Worm (Caenorhabditis elegans) whole organism, young adult: ENCODE results near the gene C33D9.3.
A peak's percentile ranks its signal among the peaks of the same experiment; 100 is the strongest.

ENCODE experiments used
- B0261.1 ChIP-seq: sonication (generic microtip); optimal IDR thresholded peaks from 2 replicates; lab custom pipeline; 2016; ENCODE audit warnings: mild to moderate bottlenecking, missing genetic modification characterization, moderate library complexity, missing compliant biosample characterization
- B0336.3 ChIP-seq: fragments of 200-800 bp; sonication (Bioruptor generic); IDR thresholded peaks from 2 replicates; pipeline ENCODE4 v1.3.6; 2022; ENCODE audit warnings: missing genetic modification characterization, missing compliant biosample characterization
- C06A6.2 ChIP-seq: fragments of 200-800 bp; sonication (Bioruptor generic); conservative IDR thresholded peaks from 2 replicates; pipeline ENCODE4 v1.3.6; 2022; ENCODE audit warnings: missing genetic modification characterization, missing compliant biosample characterization
- C17E4.6 ChIP-seq: fragments of 200-800 bp; sonication (Bioruptor generic); IDR thresholded peaks from 2 replicates; pipeline ENCODE4 v1.3.6; 2022; ENCODE audit warnings: missing genetic modification reagents, missing genetic modification characterization, missing compliant biosample characterization
- F23B12.7 ChIP-seq: sonication (generic microtip); optimal IDR thresholded peaks from 2 replicates; lab custom pipeline; 2017; ENCODE audit warnings: missing genetic modification characterization, mild to moderate bottlenecking, missing compliant biosample characterization, antibody characterized with exemption, moderate library complexity; ENCODE audit not compliant: insufficient read depth
- F37B4.10 ChIP-seq: fragments of 200-800 bp; sonication (Bioruptor generic); IDR thresholded peaks from 2 replicates; pipeline ENCODE4 v1.3.6; 2022; ENCODE audit warnings: missing genetic modification characterization, missing compliant biosample characterization
- F52B5.7 ChIP-seq: sonication (generic microtip); optimal IDR thresholded peaks from 2 replicates; lab custom pipeline; 2016; ENCODE audit warnings: mild to moderate bottlenecking, missing genetic modification characterization, missing compliant biosample characterization
- F57A8.1 ChIP-seq: fragments of 200-800 bp; sonication (Bioruptor generic); optimal IDR thresholded peaks from 2 replicates; lab custom pipeline; 2018; ENCODE audit warnings: mild to moderate bottlenecking, missing genetic modification characterization, moderate library complexity, missing compliant biosample characterization
- F57C9.4 ChIP-seq: sonication (generic microtip); optimal IDR thresholded peaks from 2 replicates; lab custom pipeline; 2017; ENCODE audit warnings: mild to moderate bottlenecking, missing genetic modification characterization, missing compliant biosample characterization
- K11D2.4 ChIP-seq: fragments of 200-800 bp; sonication (Bioruptor generic); IDR thresholded peaks from 2 replicates; pipeline ENCODE4 v1.3.6; 2022; ENCODE audit warnings: missing genetic modification reagents, missing genetic modification characterization, missing compliant biosample characterization
- K12H6.12 ChIP-seq: fragments of 200-800 bp; sonication (Bioruptor generic); optimal IDR thresholded peaks from 2 replicates; lab custom pipeline; 2018; ENCODE audit warnings: mild to moderate bottlenecking, missing genetic modification characterization, missing compliant biosample characterization
- T07F8.4 ChIP-seq: sonication (generic microtip); optimal IDR thresholded peaks from 2 replicates; lab custom pipeline; 2016; ENCODE audit warnings: mild to moderate bottlenecking, missing genetic modification characterization, moderate library complexity, missing compliant biosample characterization
- Y56A3A.18 ChIP-seq: fragments of 200-800 bp; sonication (Bioruptor generic); IDR thresholded peaks from 2 replicates; pipeline ENCODE4 v1.3.6; 2022; ENCODE audit warnings: missing genetic modification reagents, missing genetic modification characterization, missing compliant biosample characterization
- Y67H2A.10 ChIP-seq: fragments of 200-800 bp; sonication (Bioruptor generic); conservative IDR thresholded peaks from 2 replicates; pipeline ENCODE4 v1.3.6; 2022; ENCODE audit warnings: missing genetic modification reagents, missing genetic modification characterization, missing compliant biosample characterization
- bed-2 ChIP-seq: fragments of 200-800 bp; sonication (Bioruptor generic); IDR thresholded peaks from 2 replicates; pipeline ENCODE4 v1.3.6; 2022; ENCODE audit warnings: missing genetic modification reagents, missing genetic modification characterization, missing compliant biosample characterization
- cebp-1 ChIP-seq, 2 experiments: fragments of 200-800 bp in 1 of 2; sonication (Bioruptor generic) in 1 of 2; sonication (generic microtip) in 1 of 2; IDR thresholded peaks in 1 of 2; optimal IDR thresholded peaks in 1 of 2; 2 replicates each; pipeline versions ENCODE4 v1.3.6 to Lab custom; 2017 to 2022; ENCODE audit warnings: missing compliant biosample characterization in 2 of 2, missing genetic modification characterization in 2 of 2, mild to moderate bottlenecking in 1 of 2, missing genetic modification reagents in 1 of 2, moderate library complexity in 1 of 2
- cebp-2 ChIP-seq: fragments of 200-800 bp; sonication (Bioruptor generic); IDR thresholded peaks from 2 replicates; pipeline ENCODE4 v1.3.6; 2022; ENCODE audit warnings: missing genetic modification characterization, missing compliant biosample characterization
- ceh-27 ChIP-seq: fragments of 200-800 bp; sonication (Bioruptor generic); optimal IDR thresholded peaks from 2 replicates; lab custom pipeline; 2018; ENCODE audit warnings: mild to moderate bottlenecking, missing genetic modification characterization, moderate library complexity, missing compliant biosample characterization
- ceh-91 ChIP-seq: fragments of 200-800 bp; sonication (Bioruptor generic); IDR thresholded peaks from 2 replicates; pipeline ENCODE4 v1.3.6; 2022; ENCODE audit warnings: missing genetic modification reagents, missing genetic modification characterization, missing compliant biosample characterization
- chd-7 ChIP-seq: sonication (generic microtip); optimal IDR thresholded peaks from 2 replicates; lab custom pipeline; 2016; ENCODE audit warnings: mild to moderate bottlenecking, missing genetic modification characterization, moderate library complexity, missing compliant biosample characterization
- dox-1 ChIP-seq: fragments of 200-800 bp; sonication (Bioruptor generic); IDR thresholded peaks from 2 replicates; pipeline ENCODE4 v1.3.6; 2022; ENCODE audit warnings: missing genetic modification reagents, missing genetic modification characterization, missing compliant biosample characterization
- efl-1 ChIP-seq: fragments of 150-350 bp; optimal IDR thresholded peaks from 2 replicates; lab custom pipeline; 2014; ENCODE audit warnings: missing biosample characterization, missing genetic modification reagents, missing genetic modification characterization
- egl-18 ChIP-seq: fragments of 200-800 bp; sonication (Bioruptor generic); IDR thresholded peaks from 2 replicates; pipeline ENCODE4 v1.3.6; 2022; ENCODE audit warnings: missing genetic modification reagents, missing genetic modification characterization, missing compliant biosample characterization
- egl-44 ChIP-seq: fragments of 200-800 bp; sonication (Bioruptor generic); IDR thresholded peaks from 2 replicates; pipeline ENCODE4 v1.3.6; 2022; ENCODE audit warnings: missing genetic modification reagents, missing genetic modification characterization, missing compliant biosample characterization
- him-1 ChIP-seq: sonication (generic microtip); optimal IDR thresholded peaks from 2 replicates; lab custom pipeline; 2016; ENCODE audit warnings: missing genotype, missing genetic modification reagents, missing genetic modification characterization, missing compliant biosample characterization
- hlh-26 ChIP-seq: fragments of 200-800 bp; sonication (Bioruptor generic); conservative IDR thresholded peaks from 2 replicates; pipeline ENCODE4 v1.3.6; 2022; ENCODE audit warnings: missing genetic modification reagents, missing genetic modification characterization, missing compliant biosample characterization
- hmg-1.2 ChIP-seq: fragments of 200-800 bp; sonication (Bioruptor generic); IDR thresholded peaks from 2 replicates; pipeline ENCODE4 v1.3.6; 2022; ENCODE audit warnings: missing genetic modification reagents, missing genetic modification characterization, missing compliant biosample characterization
- hrde-1 ChIP-seq: sonication (generic microtip); optimal IDR thresholded peaks from 2 replicates; lab custom pipeline; 2016; ENCODE audit warnings: missing genetic modification characterization, mild to moderate bottlenecking, missing compliant biosample characterization, moderate library complexity, missing genotype, missing genetic modification reagents, borderline replicate concordance
- hsf-1 ChIP-seq: fragments of 200-800 bp; sonication (Bioruptor generic); IDR thresholded peaks from 2 replicates; pipeline ENCODE4 v1.3.6; 2022; ENCODE audit warnings: missing genetic modification reagents, missing genetic modification characterization, missing compliant biosample characterization
- let-526 ChIP-seq: fragments of 200-800 bp; sonication (Bioruptor generic); IDR thresholded peaks from 2 replicates; pipeline ENCODE4 v1.3.6; 2022; ENCODE audit warnings: missing genetic modification reagents, missing genetic modification characterization, missing compliant biosample characterization
- lin-54 ChIP-seq: fragments of 200-800 bp; sonication (Bioruptor generic); optimal IDR thresholded peaks from 2 replicates; lab custom pipeline; 2018; ENCODE audit warnings: mild to moderate bottlenecking, missing genetic modification characterization, missing compliant biosample characterization
- madf-3 ChIP-seq: fragments of 200-800 bp; sonication (Bioruptor generic); IDR thresholded peaks from 2 replicates; pipeline ENCODE4 v1.3.6; 2022; ENCODE audit warnings: missing genetic modification reagents, missing genetic modification characterization, missing compliant biosample characterization
- madf-8 ChIP-seq: fragments of 200-800 bp; sonication (Bioruptor generic); conservative IDR thresholded peaks from 2 replicates; pipeline ENCODE4 v1.3.6; 2022; ENCODE audit warnings: missing genetic modification reagents, missing genetic modification characterization, missing compliant biosample characterization
- nfya-2 ChIP-seq: fragments of 200-800 bp; sonication (Bioruptor generic); IDR thresholded peaks from 2 replicates; pipeline ENCODE4 v1.3.6; 2022; ENCODE audit warnings: missing genetic modification reagents, missing genetic modification characterization, missing compliant biosample characterization
- nhr-120 ChIP-seq: fragments of 200-800 bp; sonication (Bioruptor generic); IDR thresholded peaks from 2 replicates; pipeline ENCODE4 v1.3.6; 2022; ENCODE audit warnings: missing genetic modification characterization, missing compliant biosample characterization
- nhr-80 ChIP-seq: sonication (generic microtip); optimal IDR thresholded peaks from 2 replicates; lab custom pipeline; 2016; ENCODE audit warnings: missing genetic modification characterization, missing compliant biosample characterization
- rec-8 ChIP-seq, 2 experiments: sonication (generic microtip); optimal IDR thresholded peaks; 2 replicates each; lab custom pipeline; 2016; ENCODE audit warnings: mild to moderate bottlenecking in 2 of 2, missing genetic modification characterization in 2 of 2, missing genetic modification reagents in 2 of 2, missing genotype in 2 of 2, missing biosample characterization in 1 of 2, missing compliant biosample characterization in 1 of 2, moderate library complexity in 1 of 2
- repo-1 ChIP-seq: sonication (generic microtip); optimal IDR thresholded peaks from 2 replicates; lab custom pipeline; 2017; ENCODE audit warnings: mild to moderate bottlenecking, missing genetic modification characterization, missing compliant biosample characterization
- tbx-9 ChIP-seq: sonication (generic microtip); optimal IDR thresholded peaks from 2 replicates; lab custom pipeline; 2016; ENCODE audit warnings: borderline replicate concordance, missing genetic modification characterization, inconsistent platforms, missing compliant biosample characterization
- zfh-2 ChIP-seq: fragments of 200-800 bp; sonication (Bioruptor generic); conservative IDR thresholded peaks from 2 replicates; pipeline ENCODE4 v1.3.6; 2022; ENCODE audit warnings: missing genetic modification reagents, missing genetic modification characterization, missing compliant biosample characterization
- ztf-18 ChIP-seq: sonication (generic microtip); optimal IDR thresholded peaks from 2 replicates; lab custom pipeline; 2016; ENCODE audit warnings: missing genotype, mild to moderate bottlenecking, missing genetic modification characterization, missing compliant biosample characterization
- ztf-6 ChIP-seq: fragments of 200-800 bp; sonication (Bioruptor generic); IDR thresholded peaks from 2 replicates; pipeline ENCODE4 v1.3.6; 2022; ENCODE audit warnings: missing genetic modification reagents, missing genetic modification characterization, missing compliant biosample characterization

The C33D9.3 gene

DNA sequence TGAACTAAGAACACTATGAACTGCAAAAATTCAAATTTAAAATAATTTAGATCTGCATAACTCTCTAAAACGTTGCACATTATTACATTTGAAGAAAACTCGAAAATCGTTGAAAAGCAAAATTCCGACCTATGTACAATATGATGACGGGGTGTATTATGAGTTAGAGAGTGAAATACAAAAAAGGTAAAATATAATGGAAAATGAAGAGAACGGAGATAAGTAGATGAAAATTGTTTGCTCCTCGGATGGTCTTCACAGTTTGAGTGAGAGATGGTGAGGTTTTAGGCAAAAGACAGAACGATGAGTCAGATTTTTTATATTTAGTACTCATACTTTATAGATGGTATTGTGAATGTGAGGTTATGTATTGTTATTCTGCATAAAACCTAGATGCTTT lies 14.6 kb upstream of the C33D9.3 start:
- no peak for TF ChIP-seq hlh-26 (GFP tag; lab: Robert Waterston, UW)
- TF ChIP-seq Y56A3A.18 (GFP tag; lab: Robert Waterston, UW) = no peak
- TF ChIP-seq ztf-6 (GFP tag; lab: Robert Waterston, UW) = no peak
- no peak for TF ChIP-seq ztf-18 (tag; lab: Kevin White, UChicago)
- peak; percentile 35 for TF ChIP-seq nhr-80 (tag; lab: Kevin White, UChicago)

- TF ChIP-seq ceh-27 (GFP tag; lab: Kevin White, UChicago) (no peak), F57C9.4 (tag; lab: Kevin White, UChicago) (no peak), zfh-2 (GFP tag; lab: Robert Waterston, UW) (no peak), hrde-1 (tag; lab: Kevin White, UChicago) (no peak), Y67H2A.10 (no peak), cebp-1 (GFP tag; IDR thresholded peaks at IDR 0.05; lab: Robert Waterston, UW) (no peak), cebp-1 (tag; optimal IDR thresholded peaks at IDR 0.05; lab: Kevin White, UChicago) (no peak), F57A8.1 (GFP tag; lab: Kevin White, UChicago) (no peak), egl-18 (GFP tag; lab: Robert Waterston, UW) (no peak), let-526 (GFP tag; lab: Robert Waterston, UW) (no peak), repo-1 (no peak), F37B4.10 (GFP tag; lab: Robert Waterston, UW) (no peak), bed-2 (GFP tag; lab: Robert Waterston, UW) (no peak), T07F8.4 (no peak), ceh-91 (no peak), tbx-9 (tag; lab: Kevin White, UChicago) (no peak), B0261.1 (tag; lab: Kevin White, UChicago) (no peak), hsf-1 (GFP tag; lab: Robert Waterston, UW) (no peak), C06A6.2 (GFP tag; lab: Robert Waterston, UW) (no peak)
Measured at ce11 chrIV:8798255-8798654, 5.5 kb upstream of the C33D9.3 start, which contains the start of gene clec-182. Gene clec-182, minus strand, starts transcription at chrIV:8798355.

DNA sequence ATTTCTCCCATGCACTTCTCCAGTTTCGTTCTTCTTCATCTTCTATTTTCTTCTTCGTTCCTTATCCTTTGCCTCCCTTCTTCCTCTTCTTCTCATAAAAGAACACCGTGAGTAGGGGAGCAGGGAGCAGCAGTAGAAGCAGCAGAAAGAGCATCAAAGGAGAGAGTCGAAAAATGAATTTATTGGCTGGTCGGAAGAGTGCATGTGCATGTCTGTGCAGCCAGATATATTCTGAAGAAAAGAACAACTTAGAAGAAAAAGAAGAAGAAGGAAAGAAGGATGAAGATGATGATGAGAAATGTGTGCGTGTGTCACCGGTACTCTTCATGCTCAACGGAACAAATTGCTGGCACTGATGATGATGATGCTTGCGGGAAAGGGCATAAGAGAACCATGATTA lies 3.5 kb upstream of the C33D9.3 start:
- TF ChIP-seq K12H6.12 (peak; percentile 16), F57A8.1 (GFP tag; lab: Kevin White, UChicago) (no peak)

- TF ChIP-seq nhr-120 = no peak
- TF ChIP-seq hmg-1.2 (GFP tag; lab: Robert Waterston, UW) = peak; percentile 77
- TF ChIP-seq F52B5.7 = peak; percentile 61
- peak; percentile 94 for TF ChIP-seq dox-1
- TF ChIP-seq egl-44 (GFP tag; lab: Robert Waterston, UW) = 0 out of 2 replicates have a peak, but pooled peaks have one; percentile 60
- TF ChIP-seq rec-8 (tag; optimal IDR thresholded peaks at IDR 0.05; lab: Kevin White, UChicago) = no peak
- no peak for TF ChIP-seq B0261.1 (tag; lab: Kevin White, UChicago)
- TF ChIP-seq madf-8 (GFP tag; lab: Robert Waterston, UW) = no peak
- TF ChIP-seq B0336.3 (GFP tag; lab: Robert Waterston, UW) = no peak; the same call in none of the 2 replicates
- no peak for TF ChIP-seq him-1 (tag; lab: Kevin White, UChicago)
- TF ChIP-seq nhr-80 (tag; lab: Kevin White, UChicago) = peak; percentile 100
- no peak for TF ChIP-seq cebp-2 (GFP tag; lab: Robert Waterston, UW)
- no peak for TF ChIP-seq C17E4.6
- TF ChIP-seq K11D2.4 (GFP tag; lab: Robert Waterston, UW) = no peak; the same call in 1 of the 2 replicates
- TF ChIP-seq F57A8.1 (GFP tag; lab: Kevin White, UChicago) = no peak
- no peak for TF ChIP-seq efl-1 (GFP tag; lab: Kevin White, UChicago)
- peak; percentile 57 for TF ChIP-seq lin-54 (GFP tag; lab: Kevin White, UChicago)
- peak; percentile 12 for TF ChIP-seq F23B12.7 (tag; lab: Kevin White, UChicago)
- no peak for TF ChIP-seq nfya-2 (GFP tag; lab: Robert Waterston, UW)
- peak; percentile 94 for TF ChIP-seq chd-7 (tag; lab: Kevin White, UChicago)
- TF ChIP-seq madf-3 = no peak
Measured at ce11 chrIV:8794895-8795665, 2.4 kb upstream of the C33D9.3 start.
